Worm (Caenorhabditis elegans): ENCODE data around the gene F53E10.5.

ce11 chrV:2585727-2586126 lies 13.0 kb downstream of the F53E10.5 start, which contains the start of gene C29G2.6:
- no peak for TF ChIP-seq hlh-12 (tag; optimal IDR thresholded peaks at IDR 0.05)
- TF ChIP-seq repo-1 (tag; optimal IDR thresholded peaks at IDR 0.05), result no peak
- TF ChIP-seq madf-3 (GFP tag; IDR thresholded peaks at IDR 0.05), result no peak
- TF ChIP-seq ceh-40 (GFP tag; IDR thresholded peaks at IDR 0.05), result no peak
- TF ChIP-seq dpff-1 (tag; optimal IDR thresholded peaks at IDR 0.05), result no peak
- TF ChIP-seq attf-6 (GFP tag; IDR thresholded peaks at IDR 0.05), result no peak
- TF ChIP-seq snpc-1.1 (tag; optimal IDR thresholded peaks at IDR 0.05; ENCODE audit: insufficient read depth), result no peak
- TF ChIP-seq fkh-3 (tag; optimal IDR thresholded peaks at IDR 0.05), result no peak
- TF ChIP-seq hrde-1 (tag; optimal IDR thresholded peaks at IDR 0.05; ENCODE audit: borderline replicate concordance), result no peak
- no peak for TF ChIP-seq ets-4 (GFP tag; optimal IDR thresholded peaks at IDR 0.05)
- no peak for TF ChIP-seq snpc-4 (GFP tag; optimal IDR thresholded peaks at IDR 0.05)
- TF ChIP-seq snpc-4 (tag; optimal IDR thresholded peaks at IDR 0.05), result no peak
- no peak for TF ChIP-seq ztf-3 (GFP tag; optimal IDR thresholded peaks at IDR 0.05)
- TF ChIP-seq unc-62 (GFP tag; optimal IDR thresholded peaks at IDR 0.05), result no peak
